Fruit fly (Drosophila melanogaster) whole organism, embryonic: ENCODE measurements around the gene CG5160.

Experiments
- Awh ChIP-seq: fragments of 200-800 bp; sonication (Bioruptor generic); IDR thresholded peaks from 2 replicates; pipeline ENCODE4, ENCODE4 v1.3.6; 2022; ENCODE audit warnings: missing biosample characterization, missing genetic modification characterization
- Bgb ChIP-seq: fragments of 200-800 bp; sonication (Bioruptor generic); IDR thresholded peaks from 2 replicates; pipeline ENCODE4 v1.3.6; 2022; ENCODE audit warnings: missing biosample characterization, missing genetic modification characterization; ENCODE audit not compliant: partially characterized antibody
- BtbVII ChIP-seq: fragments of 200-800 bp; sonication (Bioruptor generic); optimal IDR thresholded peaks from 3 replicates; lab custom pipeline; 2017; ENCODE audit warnings: missing biosample characterization, mild to moderate bottlenecking, missing genetic modification characterization
- Bteb2 ChIP-seq: fragments of 200-800 bp; sonication (Bioruptor generic); optimal IDR thresholded peaks from 2 replicates; lab custom pipeline; 2016; ENCODE audit warnings: missing biosample characterization, missing genetic modification characterization
- CG10267 ChIP-seq: fragments of 200-800 bp; sonication (Bioruptor generic); optimal IDR thresholded peaks from 2 replicates; lab custom pipeline; 2018; ENCODE audit warnings: missing biosample characterization, mild to moderate bottlenecking, missing genetic modification characterization, moderate library complexity
- CG10543 ChIP-seq: fragments of 200-800 bp; sonication (Bioruptor generic); optimal IDR thresholded peaks from 3 replicates; lab custom pipeline; 2017; ENCODE audit warnings: missing biosample characterization, mild to moderate bottlenecking, missing genetic modification characterization, moderate library complexity
- CG11398 ChIP-seq: fragments of 200-800 bp; sonication (Bioruptor generic); optimal IDR thresholded peaks from 2 replicates; lab custom pipeline; 2016; ENCODE audit warnings: missing biosample characterization, missing genetic modification characterization
- CG12155 ChIP-seq: fragments of 200-800 bp; sonication (Bioruptor generic); optimal IDR thresholded peaks from 3 replicates; lab custom pipeline; 2016; ENCODE audit warnings: missing biosample characterization, missing genetic modification characterization
- CG13424 ChIP-seq: fragments of 200-800 bp; sonication (Bioruptor generic); optimal IDR thresholded peaks from 2 replicates; lab custom pipeline; 2019; ENCODE audit warnings: missing biosample characterization, mild to moderate bottlenecking, missing genetic modification characterization, moderate library complexity
- CG14050 ChIP-seq: fragments of 200-800 bp; sonication (Bioruptor generic); IDR thresholded peaks from 3 replicates; pipeline ENCODE4 v1.3.6; 2022; ENCODE audit warnings: missing biosample characterization, missing genetic modification characterization
- CG1602 ChIP-seq: fragments of 200-800 bp; sonication (Bioruptor generic); optimal IDR thresholded peaks from 3 replicates; lab custom pipeline; 2016; ENCODE audit warnings: missing biosample characterization, missing genetic modification characterization
- CG16779 ChIP-seq: fragments of 200-800 bp; sonication (Bioruptor generic); IDR thresholded peaks from 2 replicates; pipeline ENCODE4 v1.3.6; 2022; ENCODE audit warnings: missing biosample characterization, missing genetic modification characterization
- CG17328 ChIP-seq: fragments of 200-800 bp; sonication (Bioruptor generic); IDR thresholded peaks from 2 replicates; pipeline ENCODE4 v1.3.6; 2022; ENCODE audit warnings: missing biosample characterization, missing genetic modification characterization
- CG2678 ChIP-seq: fragments of 200-800 bp; sonication (Bioruptor generic); optimal IDR thresholded peaks from 3 replicates; lab custom pipeline; 2019; ENCODE audit warnings: missing biosample characterization, mild to moderate bottlenecking, missing genetic modification characterization, moderate library complexity
- CG30020 ChIP-seq: fragments of 200-800 bp; optimal IDR thresholded peaks from 2 replicates; lab custom pipeline; 2019; ENCODE audit warnings: missing biosample characterization, mild to moderate bottlenecking, missing genetic modification characterization, moderate library complexity
- CG30403 ChIP-seq: fragments of 200-800 bp; sonication (Bioruptor generic); optimal IDR thresholded peaks from 3 replicates; lab custom pipeline; 2016; ENCODE audit warnings: missing biosample characterization, missing genetic modification characterization
- CG31224 ChIP-seq: fragments of 200-800 bp; sonication (Bioruptor generic); IDR thresholded peaks from 2 replicates; pipeline ENCODE4 v1.3.6; 2022; ENCODE audit warnings: missing biosample characterization, missing genetic modification characterization
- CG32532 ChIP-seq: fragments of 200-800 bp; sonication (Bioruptor generic); IDR thresholded peaks from 2 replicates; pipeline ENCODE4 v1.3.6; 2022; ENCODE audit warnings: missing biosample characterization, missing genetic modification characterization
- CG6254 ChIP-seq: fragments of 200-800 bp; sonication (Bioruptor generic); optimal IDR thresholded peaks from 3 replicates; lab custom pipeline; 2017; ENCODE audit warnings: mild to moderate bottlenecking, missing biosample characterization, missing genetic modification reagents, missing genetic modification characterization
- CG7556 ChIP-seq: fragments of 200-800 bp; sonication (Bioruptor generic); optimal IDR thresholded peaks from 2 replicates; lab custom pipeline; 2017; ENCODE audit warnings: missing biosample characterization, mild to moderate bottlenecking, missing genetic modification characterization
- Ets97D ChIP-seq: fragments of 200-800 bp; sonication (Bioruptor generic); optimal IDR thresholded peaks from 3 replicates; lab custom pipeline; 2016; ENCODE audit warnings: missing biosample characterization, missing genetic modification characterization
- H15 ChIP-seq: fragments of 200-800 bp; sonication (Bioruptor generic); IDR thresholded peaks from 3 replicates; pipeline ENCODE4 v1.3.6; 2022; ENCODE audit warnings: missing biosample characterization, missing genetic modification characterization
- MTF-1 ChIP-seq: fragments of 200-800 bp; sonication (Bioruptor generic); optimal IDR thresholded peaks from 2 replicates; lab custom pipeline; 2018; ENCODE audit warnings: missing biosample characterization, mild to moderate bottlenecking, missing genetic modification characterization, borderline replicate concordance
- NC2β ChIP-seq: fragments of 200-800 bp; sonication (Bioruptor generic); optimal IDR thresholded peaks from 2 replicates; lab custom pipeline; 2016; ENCODE audit warnings: missing biosample characterization, missing genetic modification characterization
- Neu2 ChIP-seq: fragments of 200-800 bp; sonication (Bioruptor generic); optimal IDR thresholded peaks from 3 replicates; lab custom pipeline; 2016; ENCODE audit warnings: missing biosample characterization, missing genetic modification characterization, borderline replicate concordance
- NfI ChIP-seq: fragments of 200-800 bp; sonication (Bioruptor generic); optimal IDR thresholded peaks from 3 replicates; lab custom pipeline; 2018; ENCODE audit warnings: missing biosample characterization, mild to moderate bottlenecking, missing genetic modification characterization, moderate library complexity
- Rfx ChIP-seq: fragments of 200-800 bp; sonication (Bioruptor generic); IDR thresholded peaks from 2 replicates; pipeline ENCODE4 v1.3.6; 2022; ENCODE audit warnings: missing biosample characterization, missing genetic modification characterization
- Scr ChIP-seq: fragments of 200-800 bp; sonication (Bioruptor generic); IDR thresholded peaks from 2 replicates; pipeline ENCODE4 v1.3.6; 2022; ENCODE audit warnings: missing biosample characterization, missing genetic modification characterization; ENCODE audit not compliant: partially characterized antibody
- TFAM ChIP-seq: fragments of 200-800 bp; sonication (Bioruptor generic); optimal IDR thresholded peaks from 2 replicates; lab custom pipeline; 2017; ENCODE audit warnings: missing biosample characterization, missing genetic modification characterization, inconsistent platforms
- Trl ChIP-seq, 3 experiments: fragments of >200 bp in 2 of 3; fragments of 200-800 bp in 1 of 3; sonication (Bioruptor generic) in 1 of 3; optimal IDR thresholded peaks; 2 replicates in 1 of 3; 3 replicates in 2 of 3; lab custom pipeline; 2016 to 2017; ENCODE audit warnings: missing biosample characterization in 1 of 3, missing genetic modification characterization in 1 of 3
- Vsx1 ChIP-seq: fragments of 200-800 bp; sonication (Bioruptor generic); optimal IDR thresholded peaks from 2 replicates; lab custom pipeline; 2017; ENCODE audit warnings: missing biosample characterization, mild to moderate bottlenecking, missing genetic modification characterization, missing genetic modification reagents
- amos ChIP-seq: fragments of 200-800 bp; sonication (Bioruptor generic); IDR thresholded peaks from 2 replicates; pipeline ENCODE4 v1.3.6; 2022; ENCODE audit warnings: missing biosample characterization, missing genetic modification characterization; ENCODE audit not compliant: partially characterized antibody
- chinmo ChIP-seq: fragments of 200-800 bp; sonication (Bioruptor generic); IDR thresholded peaks from 4 replicates; pipeline ENCODE4 v1.3.6; 2022; ENCODE audit warnings: missing biosample characterization, missing genetic modification characterization; ENCODE audit not compliant: partially characterized antibody
- crc ChIP-seq: fragments of 200-800 bp; sonication (Bioruptor generic); optimal IDR thresholded peaks from 2 replicates; lab custom pipeline; 2016; ENCODE audit warnings: missing biosample characterization, missing genetic modification characterization
- eyg ChIP-seq: fragments of 200-800 bp; sonication (Bioruptor generic); optimal IDR thresholded peaks from 3 replicates; lab custom pipeline; 2016; ENCODE audit warnings: missing biosample characterization, missing genetic modification characterization
- gro ChIP-seq: fragments of 200-800 bp; sonication (Bioruptor generic); optimal IDR thresholded peaks from 2 replicates; lab custom pipeline; 2016; ENCODE audit warnings: missing biosample characterization, missing genetic modification characterization
- insv ChIP-seq, 2 experiments: fragments of 200-800 bp; sonication (Bioruptor generic); optimal IDR thresholded peaks; 3 replicates each; lab custom pipeline; 2016 to 2018; ENCODE audit warnings: missing biosample characterization in 2 of 2, missing genetic modification characterization in 2 of 2
- jing ChIP-seq: fragments of 200-800 bp; sonication (Bioruptor generic); optimal IDR thresholded peaks from 2 replicates; lab custom pipeline; 2018; ENCODE audit warnings: missing biosample characterization, mild to moderate bottlenecking, missing genetic modification characterization
- lbe ChIP-seq: fragments of 200-800 bp; sonication (Bioruptor generic); optimal IDR thresholded peaks from 2 replicates; lab custom pipeline; 2016; ENCODE audit warnings: missing biosample characterization, mild to moderate bottlenecking, missing genetic modification characterization
- mld ChIP-seq: fragments of 200-800 bp; sonication (Bioruptor generic); IDR thresholded peaks from 3 replicates; pipeline ENCODE4 v1.3.6; 2022; ENCODE audit warnings: missing biosample characterization, missing genetic modification characterization; ENCODE audit not compliant: partially characterized antibody
- nom ChIP-seq: fragments of 200-800 bp; sonication (Bioruptor generic); optimal IDR thresholded peaks from 2 replicates; lab custom pipeline; 2017; ENCODE audit warnings: missing biosample characterization, missing genetic modification characterization, mild to moderate bottlenecking, moderate library complexity, missing genetic modification reagents
- org-1 ChIP-seq: fragments of 200-800 bp; sonication (Bioruptor generic); optimal IDR thresholded peaks from 2 replicates; lab custom pipeline; 2017; ENCODE audit warnings: missing biosample characterization, missing genetic modification characterization
- phol ChIP-seq: fragments of 200-800 bp; sonication (Bioruptor generic); optimal IDR thresholded peaks from 3 replicates; lab custom pipeline; 2018; ENCODE audit warnings: missing biosample characterization, mild to moderate bottlenecking, missing genetic modification characterization, moderate library complexity
- salm ChIP-seq: fragments of 200-800 bp; sonication (Bioruptor generic); optimal IDR thresholded peaks from 2 replicates; lab custom pipeline; 2018; ENCODE audit warnings: missing biosample characterization, mild to moderate bottlenecking, missing genetic modification characterization
- stc ChIP-seq: fragments of 200-800 bp; sonication (Bioruptor generic); IDR thresholded peaks from 2 replicates; pipeline ENCODE4 v1.3.6; 2022; ENCODE audit warnings: missing biosample characterization, missing genetic modification characterization
- stwl ChIP-seq: fragments of 200-800 bp; sonication (Bioruptor generic); optimal IDR thresholded peaks from 3 replicates; lab custom pipeline; 2018; ENCODE audit warnings: missing biosample characterization, mild to moderate bottlenecking, missing genetic modification characterization, moderate library complexity
- tna ChIP-seq: fragments of 200-800 bp; sonication (Bioruptor generic); IDR thresholded peaks from 2 replicates; pipeline ENCODE4 v1.3.6; 2022; ENCODE audit warnings: missing biosample characterization, missing genetic modification characterization; ENCODE audit not compliant: partially characterized antibody
- vnd ChIP-seq: fragments of 200-800 bp; sonication (Bioruptor generic); IDR thresholded peaks from 3 replicates; pipeline ENCODE4 v1.3.6; 2022; ENCODE audit warnings: missing biosample characterization, missing genetic modification characterization; ENCODE audit not compliant: partially characterized antibody
- vvl ChIP-seq: fragments of 200-800 bp; sonication (Bioruptor generic); IDR thresholded peaks from 2 replicates; pipeline ENCODE4 v1.3.6; 2022; ENCODE audit warnings: missing biosample characterization, missing genetic modification characterization

The CG5160 gene

DNA sequence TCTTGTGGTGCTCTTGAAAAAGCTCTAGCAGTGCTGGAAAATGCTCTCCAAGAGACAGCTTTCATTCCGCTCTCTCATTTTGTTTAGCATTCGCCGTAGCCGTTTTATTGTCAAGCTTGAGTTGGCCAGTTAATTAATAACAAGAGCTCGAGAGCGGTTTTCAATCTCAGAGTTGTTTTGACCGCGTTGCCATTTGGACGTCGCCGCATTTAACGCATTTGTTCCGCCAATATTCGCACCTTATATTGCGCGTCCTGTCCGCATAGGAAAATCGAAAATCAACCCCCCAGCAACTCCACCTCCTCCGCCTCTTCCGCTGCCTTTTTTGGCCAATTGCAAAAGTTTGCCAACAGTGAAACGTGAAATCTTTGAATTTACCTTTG, 38.8 kb upstream of the CG5160 start, which contains the start of gene CG5973:
TSS of gene CG5973 (plus strand) at position 168 of the 383 bp plus-strand sequence.
- TF ChIP-seq crc (GFP tag; lab: Kevin White, UChicago) (no peak), lbe (GFP tag; lab: Kevin White, UChicago) (no peak), stc (0 out of 2 replicates have a peak, but pooled peaks have one; percentile 35), CG10543 (GFP tag; lab: Kevin White, UChicago) (no peak), Scr (GFP tag; lab: Robert Waterston, UW) (no peak), Awh (GFP tag; lab: Robert Waterston, UW) (0 out of 2 replicates have a peak, but pooled peaks have one; percentile 10), eyg (GFP tag; lab: Kevin White, UChicago) (no peak), CG1602 (no peak), org-1 (GFP tag; lab: Kevin White, UChicago) (no peak), TFAM (GFP tag; lab: Kevin White, UChicago) (no peak), CG12155 (GFP tag; lab: Kevin White, UChicago) (no peak), CG16779 (GFP tag; lab: Robert Waterston, UW) (no peak), CG32532 (GFP tag; lab: Robert Waterston, UW) (no peak), NC2β (GFP tag; lab: Kevin White, UChicago) (no peak), Bgb (peak; percentile 23; the same call in 1 of the 2 replicates), salm (tag; lab: Kevin White, UChicago) (no peak), stwl (tag; lab: Kevin White, UChicago) (no peak), CG11398 (no peak), CG2678 (tag; lab: Kevin White, UChicago) (no peak), jing (GFP tag; lab: Kevin White, UChicago) (no peak), CG14050 (0 out of 3 replicates have a peak, but pooled peaks have one; percentile 19), phol (tag; lab: Kevin White, UChicago) (no peak), Neu2 (no peak), amos (GFP tag; lab: Robert Waterston, UW) (peak; percentile 44; the same call in 1 of the 2 replicates), CG10267 (tag; lab: Kevin White, UChicago) (peak; percentile 8), H15 (GFP tag; lab: Robert Waterston, UW) (no peak), CG13424 (tag; lab: Kevin White, UChicago) (no peak), CG30020 (no peak), CG6254 (no peak), gro (no peak), vvl (GFP tag; lab: Robert Waterston, UW) (peak; percentile 23; the same call in 1 of the 2 replicates), tna (0 out of 2 replicates have a peak, but pooled peaks have one; percentile 32), vnd (GFP tag; lab: Robert Waterston, UW) (no peak), CG30403 (GFP tag; lab: Kevin White, UChicago) (no peak), Ets97D (GFP tag; lab: Kevin White, UChicago) (no peak), Vsx1 (GFP tag; lab: Kevin White, UChicago) (peak; percentile 11), mld (GFP tag; lab: Robert Waterston, UW) (no peak), NfI (GFP tag; lab: Kevin White, UChicago) (no peak), MTF-1 (GFP tag; lab: Kevin White, UChicago) (no peak), chinmo (GFP tag; lab: Robert Waterston, UW) (peak; percentile 71; the same call in 1 of the 4 replicates), Trl (optimal IDR thresholded peaks at IDR 0.05; lab: Kevin White, UChicago) (peak; percentile 59 to 76), Trl (GFP tag; optimal IDR thresholded peaks at IDR 0.05; lab: Kevin White, UChicago) (no peak), nom (peak; percentile 53), insv (GFP tag; optimal IDR thresholded peaks at IDR 0.05; lab: Kevin White, UChicago) (no peak), Rfx (GFP tag; lab: Robert Waterston, UW) (0 out of 2 replicates have a peak, but pooled peaks have one; percentile 18), CG31224 (GFP tag; lab: Robert Waterston, UW) (no peak), CG17328 (GFP tag; lab: Robert Waterston, UW) (0 out of 2 replicates have a peak, but pooled peaks have one; percentile 9), BtbVII (GFP tag; lab: Kevin White, UChicago) (no peak), CG7556 (GFP tag; lab: Kevin White, UChicago) (no peak), Bteb2 (GFP tag; lab: Kevin White, UChicago) (no peak)
